Fruit fly (Drosophila melanogaster): Measurements from ENCODE around the gene CG4287.

The CG4287 gene

dm6 chr3R:15973488-15973975, 9.9 kb upstream of the CG4287 start:
- TF ChIP-seq Dll (optimal IDR thresholded peaks at IDR 0.05) (no peak), EcR (GFP tag; optimal IDR thresholded peaks at IDR 0.05) (no peak), usp (GFP tag; optimal IDR thresholded peaks at IDR 0.05) (no peak), psq (optimal IDR thresholded peaks at IDR 0.05) (no peak), CG8478 (optimal IDR thresholded peaks at IDR 0.05) (no peak)

- TF ChIP-seq usp (GFP tag; optimal IDR thresholded peaks at IDR 0.05) (no peak), pan (optimal IDR thresholded peaks at IDR 0.05) (no peak), psq (optimal IDR thresholded peaks at IDR 0.05) (no peak), CG8478 (optimal IDR thresholded peaks at IDR 0.05) (no peak), Dll (optimal IDR thresholded peaks at IDR 0.05) (no peak), EcR (GFP tag; optimal IDR thresholded peaks at IDR 0.05) (no peak)
These were observed 9.4 kb upstream of the CG4287 start, which contains the start of gene Hel89B for dm6 chr3R:15972979-15973486. Gene Hel89B (plus strand): TSS chr3R:15973298.

dm6 chr3R:15972298-15972978, 8.8 kb upstream of the CG4287 start, which contains the start of gene mor:
Gene mor (minus strand): TSS chr3R:15972913.
- TF ChIP-seq pan (optimal IDR thresholded peaks at IDR 0.05) (no peak), usp (GFP tag; optimal IDR thresholded peaks at IDR 0.05) (no peak), psq (optimal IDR thresholded peaks at IDR 0.05) (no peak), CG8478 (optimal IDR thresholded peaks at IDR 0.05) (no peak), Dll (optimal IDR thresholded peaks at IDR 0.05) (peak; percentile 32), EcR (GFP tag; optimal IDR thresholded peaks at IDR 0.05) (no peak)

- TF ChIP-seq EcR (GFP tag; optimal IDR thresholded peaks at IDR 0.05), result no peak
- no peak for TF ChIP-seq Dll (optimal IDR thresholded peaks at IDR 0.05)
- TF ChIP-seq CG8478 (optimal IDR thresholded peaks at IDR 0.05), result no peak
- TF ChIP-seq psq (optimal IDR thresholded peaks at IDR 0.05), result no peak
- TF ChIP-seq usp (GFP tag; optimal IDR thresholded peaks at IDR 0.05), result no peak
- TF ChIP-seq pan (optimal IDR thresholded peaks at IDR 0.05), result no peak
These were observed 1.5 kb upstream of the CG4287 start, which contains the start of the genes CG32856 and Rbf2 for dm6 chr3R:15965169-15965568. Gene CG32856 (minus strand): TSS chr3R:15965351. Gene Rbf2 (plus strand): TSS chr3R:15965446.

dm6 chr3R:15950843-15951242, 12.8 kb downstream of the CG4287 start, which contains the start of the genes CG31088 and CG46383:
Gene CG31088 (minus strand): TSS chr3R:15950943.
Gene CG46383 (minus strand): TSS chr3R:15950943.
- TF ChIP-seq CG8478 (optimal IDR thresholded peaks at IDR 0.05) (no peak), EcR (GFP tag; optimal IDR thresholded peaks at IDR 0.05) (no peak), Dll (optimal IDR thresholded peaks at IDR 0.05) (no peak)

dm6 chr3R:15947605-15948004, 16.1 kb downstream of the CG4287 start:
- no peak for TF ChIP-seq EcR (GFP tag; optimal IDR thresholded peaks at IDR 0.05)
- no peak for TF ChIP-seq pan (optimal IDR thresholded peaks at IDR 0.05)
- no peak for TF ChIP-seq usp (GFP tag; optimal IDR thresholded peaks at IDR 0.05)
- no peak for TF ChIP-seq psq (optimal IDR thresholded peaks at IDR 0.05)
- TF ChIP-seq CG8478 (optimal IDR thresholded peaks at IDR 0.05), result no peak

dm6 chr3R:15937708-15938107, 26.0 kb downstream of the CG4287 start:
- TF ChIP-seq Dll (optimal IDR thresholded peaks at IDR 0.05) (peak; percentile 2), usp (GFP tag; optimal IDR thresholded peaks at IDR 0.05) (no peak), CG8478 (optimal IDR thresholded peaks at IDR 0.05) (no peak), pan (optimal IDR thresholded peaks at IDR 0.05) (no peak), psq (optimal IDR thresholded peaks at IDR 0.05) (no peak), EcR (GFP tag; optimal IDR thresholded peaks at IDR 0.05) (no peak)

- TF ChIP-seq CG8478 (optimal IDR thresholded peaks at IDR 0.05) (no peak), Dll (optimal IDR thresholded peaks at IDR 0.05) (no peak), psq (optimal IDR thresholded peaks at IDR 0.05) (no peak), usp (GFP tag; optimal IDR thresholded peaks at IDR 0.05) (no peak), pan (optimal IDR thresholded peaks at IDR 0.05) (no peak), EcR (GFP tag; optimal IDR thresholded peaks at IDR 0.05) (no peak)
These were observed 28.1 kb downstream of the CG4287 start for dm6 chr3R:15935538-15935937.

dm6 chr3R:15934952-15935351, 28.7 kb downstream of the CG4287 start, which contains the start of gene Sap47:
Gene Sap47 (plus strand): TSS chr3R:15935100.
- TF ChIP-seq EcR (GFP tag; optimal IDR thresholded peaks at IDR 0.05) (no peak), psq (optimal IDR thresholded peaks at IDR 0.05) (no peak), Dll (optimal IDR thresholded peaks at IDR 0.05) (no peak), pan (optimal IDR thresholded peaks at IDR 0.05) (no peak), CG8478 (optimal IDR thresholded peaks at IDR 0.05) (no peak), usp (GFP tag; optimal IDR thresholded peaks at IDR 0.05) (no peak)

dm6 chr3R:15933609-15934232, 29.9 kb downstream of the CG4287 start, which contains the start of the genes CG5478 and blp:
Gene CG5478 (minus strand): TSS chr3R:15933734.
Gene blp (plus strand): TSS chr3R:15933847.
- no peak for TF ChIP-seq Dll (optimal IDR thresholded peaks at IDR 0.05)
- no peak for TF ChIP-seq CG8478 (optimal IDR thresholded peaks at IDR 0.05)
- TF ChIP-seq pan (optimal IDR thresholded peaks at IDR 0.05), result no peak
- no peak for TF ChIP-seq psq (optimal IDR thresholded peaks at IDR 0.05)
- TF ChIP-seq EcR (GFP tag; optimal IDR thresholded peaks at IDR 0.05), result no peak
- no peak for TF ChIP-seq usp (GFP tag; optimal IDR thresholded peaks at IDR 0.05)

- TF ChIP-seq CG8478 (optimal IDR thresholded peaks at IDR 0.05) (no peak), EcR (GFP tag; optimal IDR thresholded peaks at IDR 0.05) (no peak), psq (optimal IDR thresholded peaks at IDR 0.05) (no peak), pan (optimal IDR thresholded peaks at IDR 0.05) (no peak), usp (GFP tag; optimal IDR thresholded peaks at IDR 0.05) (no peak), Dll (optimal IDR thresholded peaks at IDR 0.05) (no peak)
These were observed 33.6 kb downstream of the CG4287 start for dm6 chr3R:15930050-15930449.

- TF ChIP-seq pan (optimal IDR thresholded peaks at IDR 0.05) (no peak), usp (GFP tag; optimal IDR thresholded peaks at IDR 0.05) (no peak), CG8478 (optimal IDR thresholded peaks at IDR 0.05) (no peak), psq (optimal IDR thresholded peaks at IDR 0.05) (no peak), Dll (optimal IDR thresholded peaks at IDR 0.05) (no peak)
These were observed 35.5 kb downstream of the CG4287 start for dm6 chr3R:15928127-15928526.
